Fruit fly (Drosophila melanogaster) whole organism, adult: Measurements from ENCODE around the gene CG11369.

Experiments used
- CG11617 ChIP-seq: fragments of 200-800 bp; sonication (Bioruptor generic); optimal IDR thresholded peaks from 2 replicates; lab custom pipeline; 2017; ENCODE audit warnings: mild to moderate bottlenecking, missing biosample characterization, missing genetic modification reagents, missing genetic modification characterization
- CG12768 ChIP-seq: fragments of 200-800 bp; sonication (Bioruptor generic); optimal IDR thresholded peaks from 2 replicates; lab custom pipeline; 2017; ENCODE audit warnings: missing biosample characterization, missing genetic modification characterization, mild to moderate bottlenecking, moderate library complexity, missing genetic modification reagents
- CG33017 ChIP-seq: fragments of 200-800 bp; sonication (Bioruptor generic); optimal IDR thresholded peaks from 2 replicates; lab custom pipeline; 2018; ENCODE audit warnings: missing biosample characterization, mild to moderate bottlenecking, missing genetic modification characterization, moderate library complexity
- CG5204 ChIP-seq: fragments of 200-800 bp; sonication (Bioruptor generic); optimal IDR thresholded peaks from 2 replicates; lab custom pipeline; 2016; ENCODE audit warnings: missing biosample characterization, missing genetic modification characterization
- CG7101 ChIP-seq: fragments of 200-800 bp; sonication (Bioruptor generic); optimal IDR thresholded peaks from 2 replicates; lab custom pipeline; 2018; ENCODE audit warnings: missing biosample characterization, mild to moderate bottlenecking, missing genetic modification characterization, moderate library complexity
- Clk ChIP-seq: fragments of 200-800 bp; sonication (Bioruptor generic); optimal IDR thresholded peaks from 2 replicates; lab custom pipeline; 2017; ENCODE audit warnings: missing biosample characterization, missing genetic modification characterization
- Hr96 ChIP-seq: fragments of 200-800 bp; sonication (Bioruptor generic); optimal IDR thresholded peaks from 2 replicates; lab custom pipeline; 2016; ENCODE audit warnings: missing biosample characterization, missing genetic modification characterization

DNA sequence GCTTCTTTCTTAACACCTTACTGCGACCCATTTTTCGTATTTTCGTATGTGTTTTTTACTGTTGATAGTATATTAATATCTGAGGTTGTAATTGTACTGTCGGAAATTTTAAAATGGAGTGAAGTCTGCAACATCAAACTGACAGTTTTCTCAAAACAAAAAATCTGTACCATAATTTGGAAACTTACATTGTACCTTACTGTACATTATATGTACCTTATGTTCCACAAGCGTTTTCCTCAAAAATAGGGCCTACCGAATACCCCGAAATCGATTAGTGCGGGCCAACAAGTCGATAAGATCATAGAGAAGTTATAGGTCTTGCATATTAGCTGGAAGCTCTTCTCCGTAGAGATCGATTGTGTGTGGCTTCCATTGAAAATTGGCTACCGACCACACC, 37.2 kb upstream of the CG11369 start, which contains the start of gene CG32720:
- TF ChIP-seq Hr96 (GFP tag; lab: Kevin White, UChicago) (no peak), CG7101 (tag; lab: Kevin White, UChicago) (no peak), CG5204 (no peak), Clk (GFP tag; lab: Kevin White, UChicago) (no peak), CG33017 (no peak), CG11617 (no peak), CG12768 (GFP tag; lab: Kevin White, UChicago) (no peak)
